Worm (Caenorhabditis elegans) whole organism, young adult: Measurements from ENCODE around the gene dpm-3.

Source experiments
- B0019.2 ChIP-seq: fragments of 200-800 bp; sonication (Bioruptor generic); conservative IDR thresholded peaks from 2 replicates; pipeline ENCODE4 v1.3.6; 2022; ENCODE audit warnings: missing genetic modification reagents, missing genetic modification characterization, missing compliant biosample characterization
- B0035.1 ChIP-seq: sonication (generic microtip); optimal IDR thresholded peaks from 2 replicates; lab custom pipeline; 2016; ENCODE audit warnings: missing genetic modification characterization, mild to moderate bottlenecking, missing compliant biosample characterization, missing genotype, missing genetic modification reagents
- B0336.3 ChIP-seq: fragments of 200-800 bp; sonication (Bioruptor generic); IDR thresholded peaks from 2 replicates; pipeline ENCODE4 v1.3.6; 2022; ENCODE audit warnings: missing genetic modification characterization, missing compliant biosample characterization
- C17E4.6 ChIP-seq: fragments of 200-800 bp; sonication (Bioruptor generic); IDR thresholded peaks from 2 replicates; pipeline ENCODE4 v1.3.6; 2022; ENCODE audit warnings: missing genetic modification reagents, missing genetic modification characterization, missing compliant biosample characterization
- Y67H2A.10 ChIP-seq: fragments of 200-800 bp; sonication (Bioruptor generic); conservative IDR thresholded peaks from 2 replicates; pipeline ENCODE4 v1.3.6; 2022; ENCODE audit warnings: missing genetic modification reagents, missing genetic modification characterization, missing compliant biosample characterization
- Y79H2A.3 ChIP-seq: fragments of 200-800 bp; sonication (Bioruptor generic); conservative IDR thresholded peaks from 2 replicates; pipeline ENCODE4 v1.3.6; 2022; ENCODE audit warnings: missing genetic modification reagents, missing genetic modification characterization, missing compliant biosample characterization
- akir-1 ChIP-seq: fragments of 200-800 bp; sonication (Bioruptor generic); optimal IDR thresholded peaks from 2 replicates; lab custom pipeline; 2018; ENCODE audit warnings: mild to moderate bottlenecking, missing genetic modification characterization, moderate library complexity, missing compliant biosample characterization
- aptf-2 ChIP-seq: fragments of 200-800 bp; sonication (Bioruptor generic); conservative IDR thresholded peaks from 2 replicates; pipeline ENCODE4 v1.3.6; 2022; ENCODE audit warnings: missing genetic modification reagents, missing genetic modification characterization, missing compliant biosample characterization
- aptf-3 ChIP-seq: fragments of 200-800 bp; sonication (Bioruptor generic); IDR thresholded peaks from 2 replicates; pipeline ENCODE4 v1.3.6; 2022; ENCODE audit warnings: missing genetic modification characterization, missing compliant biosample characterization
- attf-5 ChIP-seq: fragments of 200-800 bp; sonication (Bioruptor generic); optimal IDR thresholded peaks from 2 replicates; lab custom pipeline; 2018; ENCODE audit warnings: mild to moderate bottlenecking, missing genetic modification characterization, missing compliant biosample characterization
- bed-1 ChIP-seq: fragments of 200-800 bp; sonication (Bioruptor generic); IDR thresholded peaks from 2 replicates; pipeline ENCODE4 v1.3.6; 2022; ENCODE audit warnings: missing genetic modification reagents, missing genetic modification characterization, missing compliant biosample characterization
- ccch-3 ChIP-seq: fragments of 200-800 bp; sonication (Bioruptor generic); optimal IDR thresholded peaks from 2 replicates; lab custom pipeline; 2018; ENCODE audit warnings: mild to moderate bottlenecking, missing genetic modification characterization, missing compliant biosample characterization
- ceh-58 ChIP-seq: fragments of 200-800 bp; sonication (Bioruptor generic); IDR thresholded peaks from 2 replicates; pipeline ENCODE4 v1.3.6; 2022; ENCODE audit warnings: missing genetic modification characterization, missing compliant biosample characterization
- ceh-91 ChIP-seq: fragments of 200-800 bp; sonication (Bioruptor generic); IDR thresholded peaks from 2 replicates; pipeline ENCODE4 v1.3.6; 2022; ENCODE audit warnings: missing genetic modification reagents, missing genetic modification characterization, missing compliant biosample characterization
- chd-7 ChIP-seq: sonication (generic microtip); optimal IDR thresholded peaks from 2 replicates; lab custom pipeline; 2016; ENCODE audit warnings: mild to moderate bottlenecking, missing genetic modification characterization, moderate library complexity, missing compliant biosample characterization
- dox-1 ChIP-seq: fragments of 200-800 bp; sonication (Bioruptor generic); IDR thresholded peaks from 2 replicates; pipeline ENCODE4 v1.3.6; 2022; ENCODE audit warnings: missing genetic modification reagents, missing genetic modification characterization, missing compliant biosample characterization
- egl-18 ChIP-seq: fragments of 200-800 bp; sonication (Bioruptor generic); IDR thresholded peaks from 2 replicates; pipeline ENCODE4 v1.3.6; 2022; ENCODE audit warnings: missing genetic modification reagents, missing genetic modification characterization, missing compliant biosample characterization
- egl-44 ChIP-seq: fragments of 200-800 bp; sonication (Bioruptor generic); IDR thresholded peaks from 2 replicates; pipeline ENCODE4 v1.3.6; 2022; ENCODE audit warnings: missing genetic modification reagents, missing genetic modification characterization, missing compliant biosample characterization
- ets-4 ChIP-seq: fragments of 200-800 bp; sonication (Bioruptor generic); optimal IDR thresholded peaks from 2 replicates; lab custom pipeline; 2018; ENCODE audit warnings: mild to moderate bottlenecking, missing genetic modification characterization, missing compliant biosample characterization
- fkh-3 ChIP-seq: sonication (generic microtip); optimal IDR thresholded peaks from 2 replicates; lab custom pipeline; 2016; ENCODE audit warnings: mild to moderate bottlenecking, missing genetic modification characterization, missing compliant biosample characterization
- him-1 ChIP-seq: sonication (generic microtip); optimal IDR thresholded peaks from 2 replicates; lab custom pipeline; 2016; ENCODE audit warnings: missing genotype, missing genetic modification reagents, missing genetic modification characterization, missing compliant biosample characterization
- hmg-20 ChIP-seq: fragments of 200-800 bp; sonication (Bioruptor generic); IDR thresholded peaks from 2 replicates; pipeline ENCODE4 v1.3.6; 2022; ENCODE audit warnings: missing genetic modification reagents, missing genetic modification characterization, missing compliant biosample characterization
- hrde-1 ChIP-seq: sonication (generic microtip); optimal IDR thresholded peaks from 2 replicates; lab custom pipeline; 2016; ENCODE audit warnings: missing genetic modification characterization, mild to moderate bottlenecking, missing compliant biosample characterization, moderate library complexity, missing genotype, missing genetic modification reagents, borderline replicate concordance
- hsf-1 ChIP-seq: fragments of 200-800 bp; sonication (Bioruptor generic); IDR thresholded peaks from 2 replicates; pipeline ENCODE4 v1.3.6; 2022; ENCODE audit warnings: missing genetic modification reagents, missing genetic modification characterization, missing compliant biosample characterization
- lag-1 ChIP-seq: fragments of 200-800 bp; sonication (Bioruptor generic); IDR thresholded peaks from 2 replicates; pipeline ENCODE4 v1.3.6; 2022; ENCODE audit warnings: missing genetic modification reagents, missing genetic modification characterization, missing compliant biosample characterization
- let-607 ChIP-seq, 2 experiments: fragments of 200-800 bp in 1 of 2; sonication (Bioruptor generic) in 1 of 2; sonication (generic microtip) in 1 of 2; optimal IDR thresholded peaks; 2 replicates each; lab custom pipeline; 2016 to 2018; ENCODE audit warnings: mild to moderate bottlenecking in 2 of 2, missing compliant biosample characterization in 2 of 2, missing genetic modification characterization in 2 of 2, moderate library complexity in 2 of 2, missing genotype in 1 of 2
- lin-35 ChIP-seq, 3 experiments: fragments of 150-350 bp in 2 of 3; sonication (generic microtip) in 1 of 3; optimal IDR thresholded peaks; 2 replicates each; lab custom pipeline; 2014 to 2018; ENCODE audit warnings: missing biosample characterization in 3 of 3, missing genetic modification characterization in 3 of 3, missing genetic modification reagents in 3 of 3
- lin-40 ChIP-seq: sonication (generic microtip); optimal IDR thresholded peaks from 2 replicates; lab custom pipeline; 2016; ENCODE audit warnings: missing genetic modification characterization, mild to moderate bottlenecking, missing compliant biosample characterization, missing genotype, missing genetic modification reagents
- lsl-1 ChIP-seq: fragments of 200-800 bp; sonication (Bioruptor generic); optimal IDR thresholded peaks from 2 replicates; lab custom pipeline; 2018; ENCODE audit warnings: mild to moderate bottlenecking, missing genetic modification characterization, moderate library complexity, missing compliant biosample characterization
- lsy-27 ChIP-seq: sonication (generic microtip); optimal IDR thresholded peaks from 2 replicates; lab custom pipeline; 2017; ENCODE audit warnings: missing genetic modification characterization, mild to moderate bottlenecking, missing compliant biosample characterization, antibody characterized with exemption, missing genotype, borderline replicate concordance; ENCODE audit not compliant: insufficient read depth
- madf-10 ChIP-seq: sonication (generic microtip); optimal IDR thresholded peaks from 2 replicates; lab custom pipeline; 2016; ENCODE audit warnings: mild to moderate bottlenecking, missing genetic modification characterization, missing compliant biosample characterization
- madf-6 ChIP-seq: fragments of 200-800 bp; sonication (Bioruptor generic); IDR thresholded peaks from 2 replicates; pipeline ENCODE4 v1.3.6; 2022; ENCODE audit warnings: missing genetic modification reagents, missing genetic modification characterization, missing compliant biosample characterization
- mes-4 ChIP-seq: sonication (generic microtip); optimal IDR thresholded peaks from 2 replicates; lab custom pipeline; 2016; ENCODE audit warnings: missing genotype, missing genetic modification characterization, missing compliant biosample characterization
- nhr-120 ChIP-seq: fragments of 200-800 bp; sonication (Bioruptor generic); IDR thresholded peaks from 2 replicates; pipeline ENCODE4 v1.3.6; 2022; ENCODE audit warnings: missing genetic modification characterization, missing compliant biosample characterization
- nhr-80 ChIP-seq: sonication (generic microtip); optimal IDR thresholded peaks from 2 replicates; lab custom pipeline; 2016; ENCODE audit warnings: missing genetic modification characterization, missing compliant biosample characterization
- pha-4 ChIP-seq: fragments of 150-350 bp; sonication (generic microtip); optimal IDR thresholded peaks from 2 replicates; lab custom pipeline; 2014; ENCODE audit warnings: missing biosample characterization, missing genetic modification reagents, missing genetic modification characterization
- repo-1 ChIP-seq: sonication (generic microtip); optimal IDR thresholded peaks from 2 replicates; lab custom pipeline; 2017; ENCODE audit warnings: mild to moderate bottlenecking, missing genetic modification characterization, missing compliant biosample characterization
- rpc-1 ChIP-seq, 2 experiments: fragments of 150-350 bp in 1 of 2; sonication (generic microtip) in 1 of 2; optimal IDR thresholded peaks; 2 replicates each; lab custom pipeline; 2014 to 2018; ENCODE audit warnings: missing biosample characterization in 1 of 2, missing genetic modification characterization in 1 of 2, missing genetic modification reagents in 1 of 2, missing genotype in 1 of 2
- snpc-3.4 ChIP-seq: sonication (generic microtip); optimal IDR thresholded peaks from 2 replicates; lab custom pipeline; 2017; ENCODE audit warnings: missing genetic modification characterization, mild to moderate bottlenecking, missing compliant biosample characterization, antibody characterized with exemption, moderate library complexity, missing genotype, missing genetic modification reagents
- tbp1 ChIP-seq: fragments of 200-800 bp; sonication (Bioruptor generic); optimal IDR thresholded peaks from 2 replicates; lab custom pipeline; 2018; ENCODE audit warnings: mild to moderate bottlenecking, missing genetic modification characterization, missing compliant biosample characterization
- unc-62 ChIP-seq: fragments of 150-350 bp; optimal IDR thresholded peaks from 2 replicates; lab custom pipeline; 2014; ENCODE audit warnings: missing biosample characterization, missing genetic modification reagents, missing genetic modification characterization
- ztf-25 ChIP-seq: fragments of 200-800 bp; sonication (Bioruptor generic); IDR thresholded peaks from 2 replicates; pipeline ENCODE4 v1.3.6; 2022; ENCODE audit warnings: missing genetic modification reagents, missing genetic modification characterization, missing compliant biosample characterization
- ztf-26 ChIP-seq: sonication (generic microtip); optimal IDR thresholded peaks from 2 replicates; lab custom pipeline; 2017; ENCODE audit warnings: missing genetic modification characterization, missing compliant biosample characterization
- ztf-6 ChIP-seq: fragments of 200-800 bp; sonication (Bioruptor generic); IDR thresholded peaks from 2 replicates; pipeline ENCODE4 v1.3.6; 2022; ENCODE audit warnings: missing genetic modification reagents, missing genetic modification characterization, missing compliant biosample characterization

Gene dpm-3

DNA sequence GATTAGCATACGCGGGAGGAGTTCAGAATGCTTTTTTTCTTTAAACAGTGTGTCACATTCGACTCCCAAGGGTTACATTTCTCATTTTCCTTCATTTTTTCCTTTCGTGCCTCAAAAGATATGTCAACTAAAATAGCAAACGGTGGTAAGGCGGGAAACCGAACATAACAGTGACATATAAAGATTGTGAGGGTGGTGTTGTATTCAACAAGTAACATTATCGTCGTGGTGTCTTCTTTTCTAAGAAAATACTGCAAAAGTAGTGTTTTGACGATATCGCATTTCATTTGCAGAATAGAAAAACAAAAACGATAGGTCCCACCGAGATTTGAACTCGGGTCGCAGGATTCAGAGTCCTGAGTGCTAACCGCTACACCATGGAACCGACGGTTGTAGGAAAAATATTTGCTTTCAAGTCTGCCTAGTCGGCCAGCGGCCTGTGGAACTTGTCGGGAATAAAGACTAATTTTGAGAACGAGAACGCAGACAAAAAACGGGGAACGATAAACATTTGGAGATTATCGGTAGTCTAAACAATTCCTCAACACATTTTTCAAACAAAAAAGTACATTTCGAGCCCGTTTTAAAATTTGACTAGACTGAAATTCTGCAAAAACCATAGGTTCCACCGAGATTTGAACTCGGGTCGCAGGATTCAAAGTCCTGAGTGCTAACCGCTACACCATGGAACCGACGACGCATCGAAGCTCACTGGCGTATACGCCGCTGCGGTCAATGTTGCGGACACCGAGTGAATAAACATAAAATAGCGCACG is 25.4 kb downstream of the dpm-3 start (continued):
- TF ChIP-seq aptf-2 (GFP tag; lab: Robert Waterston, UW) = no peak
- TF ChIP-seq ceh-58 (GFP tag; lab: Robert Waterston, UW) = no peak
- TF ChIP-seq egl-18 = no peak
- TF ChIP-seq ccch-3 (GFP tag; lab: Kevin White, UChicago) = no peak
- peak; percentile 92 for TF ChIP-seq tbp1 (GFP tag; lab: Kevin White, UChicago)
- peak; percentile 10 for TF ChIP-seq nhr-80 (tag; lab: Kevin White, UChicago)
- TF ChIP-seq B0019.2 (GFP tag; lab: Robert Waterston, UW) = no peak
- peak; percentile 62 for TF ChIP-seq snpc-3.4
- TF ChIP-seq lsy-27 (tag; lab: Kevin White, UChicago) = peak; percentile 38
- TF ChIP-seq Y67H2A.10 = no peak
- TF ChIP-seq madf-10 (tag; lab: Kevin White, UChicago) = no peak
- no peak for TF ChIP-seq akir-1
- peak; percentile 40 for TF ChIP-seq madf-6 (GFP tag; lab: Robert Waterston, UW)
- no peak for TF ChIP-seq lin-40 (tag; lab: Kevin White, UChicago)
- peak; percentile 50 for TF ChIP-seq dox-1 (GFP tag; lab: Robert Waterston, UW)
- peak; percentile 71 for TF ChIP-seq rpc-1 (optimal IDR thresholded peaks at IDR 0.05; lab: Kevin White, UChicago)
- TF ChIP-seq rpc-1 (tag; optimal IDR thresholded peaks at IDR 0.05; lab: Kevin White, UChicago) = peak; percentile 80
- TF ChIP-seq nhr-120 (GFP tag; lab: Robert Waterston, UW) = no peak
- peak; percentile 12 for TF ChIP-seq chd-7 (tag; lab: Kevin White, UChicago)
- no peak for TF ChIP-seq fkh-3 (tag; lab: Kevin White, UChicago)
- no peak for TF ChIP-seq B0035.1 (tag; lab: Kevin White, UChicago)
- TF ChIP-seq egl-44 (GFP tag; lab: Robert Waterston, UW) = no peak
- no peak for TF ChIP-seq pha-4 (tag; lab: Kevin White, UChicago)
- no peak for TF ChIP-seq repo-1
- no peak for TF ChIP-seq Y79H2A.3 (GFP tag; lab: Robert Waterston, UW)
- TF ChIP-seq ztf-25 = no peak
- TF ChIP-seq bed-1 (GFP tag; lab: Robert Waterston, UW) = no peak
- TF ChIP-seq lin-35 (GFP tag; optimal IDR thresholded peaks at IDR 0.05; lab: Kevin White, UChicago) = no peak
- no peak for TF ChIP-seq let-607 (tag; optimal IDR thresholded peaks at IDR 0.05; lab: Kevin White, UChicago)
- TF ChIP-seq attf-5 (GFP tag; lab: Kevin White, UChicago) = peak; percentile 19
- TF ChIP-seq ztf-6 = no peak
- no peak for TF ChIP-seq ets-4 (GFP tag; lab: Kevin White, UChicago)
- no peak for TF ChIP-seq lag-1
- peak; percentile 33; the same call in 1 of the 2 replicates for TF ChIP-seq B0336.3 (GFP tag; lab: Robert Waterston, UW)
- TF ChIP-seq hrde-1 (tag; lab: Kevin White, UChicago) = no peak
- TF ChIP-seq lsl-1 = peak; percentile 41
- no peak for TF ChIP-seq ceh-91 (GFP tag; lab: Robert Waterston, UW)
- TF ChIP-seq aptf-3 (GFP tag; lab: Robert Waterston, UW) = no peak
- TF ChIP-seq mes-4 = no peak
- TF ChIP-seq unc-62 (GFP tag; lab: Kevin White, UChicago) = no peak
- peak; percentile 71 for TF ChIP-seq him-1 (tag; lab: Kevin White, UChicago)
- TF ChIP-seq ztf-26 (tag; lab: Kevin White, UChicago) = peak; percentile 12
- no peak for TF ChIP-seq C17E4.6 (GFP tag; lab: Robert Waterston, UW)
- TF ChIP-seq hsf-1 (GFP tag; lab: Robert Waterston, UW) = peak; percentile 59; the same call in 1 of the 2 replicates
- no peak for TF ChIP-seq hmg-20
